Fruit fly (Drosophila melanogaster) whole organism, embryonic: ENCODE results near the gene Eig71Ea.

Experiments
- CG10267 ChIP-seq: fragments of 200-800 bp; sonication (Bioruptor generic); optimal IDR thresholded peaks from 2 replicates; lab custom pipeline; 2018; ENCODE audit warnings: missing biosample characterization, mild to moderate bottlenecking, missing genetic modification characterization, moderate library complexity
- CG10274 ChIP-seq: fragments of 200-800 bp; sonication (Bioruptor generic); optimal IDR thresholded peaks from 3 replicates; lab custom pipeline; 2017; ENCODE audit warnings: missing biosample characterization, mild to moderate bottlenecking, missing genetic modification characterization
- CG10959 ChIP-seq: fragments of 200-800 bp; sonication (Bioruptor generic); IDR thresholded peaks from 2 replicates; pipeline ENCODE4 v1.3.6; 2022; ENCODE audit warnings: missing biosample characterization, missing genetic modification characterization
- CG13624 ChIP-seq: fragments of 200-800 bp; sonication (Bioruptor generic); optimal IDR thresholded peaks from 2 replicates; lab custom pipeline; 2016; ENCODE audit warnings: missing biosample characterization, missing genetic modification characterization
- CG15073 ChIP-seq: fragments of 200-800 bp; sonication (Bioruptor generic); optimal IDR thresholded peaks from 2 replicates; lab custom pipeline; 2016; ENCODE audit warnings: missing biosample characterization, missing genetic modification characterization
- CG1647 ChIP-seq: fragments of 200-800 bp; sonication (Bioruptor generic); optimal IDR thresholded peaks from 3 replicates; lab custom pipeline; 2016; ENCODE audit warnings: missing biosample characterization, missing genetic modification characterization
- CG17385 ChIP-seq: fragments of 200-800 bp; sonication (Bioruptor generic); optimal IDR thresholded peaks from 3 replicates; lab custom pipeline; 2018; ENCODE audit warnings: missing biosample characterization, mild to moderate bottlenecking, missing genetic modification characterization
- CG2129 ChIP-seq: fragments of 200-800 bp; sonication (Bioruptor generic); IDR thresholded peaks from 2 replicates; pipeline ENCODE4 v1.3.6; 2022; ENCODE audit warnings: missing biosample characterization, missing genetic modification characterization; ENCODE audit not compliant: partially characterized antibody
- CG2875 ChIP-seq: fragments of 200-800 bp; sonication (Bioruptor generic); optimal IDR thresholded peaks from 2 replicates; lab custom pipeline; 2017; ENCODE audit warnings: missing biosample characterization, mild to moderate bottlenecking, missing genetic modification characterization, missing genetic modification reagents
- CG30020 ChIP-seq: fragments of 200-800 bp; optimal IDR thresholded peaks from 2 replicates; lab custom pipeline; 2019; ENCODE audit warnings: missing biosample characterization, mild to moderate bottlenecking, missing genetic modification characterization, moderate library complexity
- CG30403 ChIP-seq: fragments of 200-800 bp; sonication (Bioruptor generic); optimal IDR thresholded peaks from 3 replicates; lab custom pipeline; 2016; ENCODE audit warnings: missing biosample characterization, missing genetic modification characterization
- CG32772 ChIP-seq: fragments of 200-800 bp; sonication (Bioruptor generic); IDR thresholded peaks from 2 replicates; pipeline ENCODE4 v1.3.6; 2022; ENCODE audit warnings: missing biosample characterization, missing genetic modification characterization
- CG3726 ChIP-seq: fragments of 200-800 bp; sonication (Bioruptor generic); IDR thresholded peaks from 3 replicates; pipeline ENCODE4, ENCODE4 v1.3.6; 2022; ENCODE audit warnings: missing biosample characterization, missing genetic modification characterization
- CG3838 ChIP-seq: fragments of 200-800 bp; sonication (Bioruptor generic); optimal IDR thresholded peaks from 3 replicates; lab custom pipeline; 2016; ENCODE audit warnings: missing biosample characterization, missing genetic modification characterization
- CG7839 ChIP-seq: fragments of 200-800 bp; sonication (Bioruptor generic); optimal IDR thresholded peaks from 3 replicates; lab custom pipeline; 2018; ENCODE audit warnings: missing biosample characterization, mild to moderate bottlenecking, missing genetic modification characterization, moderate library complexity
- CG8944 ChIP-seq: fragments of 200-800 bp; sonication (Bioruptor generic); optimal IDR thresholded peaks from 3 replicates; lab custom pipeline; 2016; ENCODE audit warnings: missing biosample characterization, missing genetic modification characterization
- CG9727 ChIP-seq: fragments of 200-800 bp; sonication (Bioruptor generic); optimal IDR thresholded peaks from 3 replicates; lab custom pipeline; 2017; ENCODE audit warnings: missing biosample characterization, mild to moderate bottlenecking, missing genetic modification characterization
- CHES-1-like ChIP-seq: fragments of 200-800 bp; sonication (Bioruptor generic); optimal IDR thresholded peaks from 2 replicates; lab custom pipeline; 2016; ENCODE audit warnings: missing biosample characterization, missing genetic modification characterization
- CTCF ChIP-seq: fragments of 200-800 bp; sonication (Bioruptor generic); optimal IDR thresholded peaks from 2 replicates; lab custom pipeline; 2017; ENCODE audit warnings: missing biosample characterization, mild to moderate bottlenecking, missing genetic modification characterization, moderate library complexity
- Doc3 ChIP-seq: fragments of 200-800 bp; sonication (Bioruptor generic); IDR thresholded peaks from 3 replicates; pipeline ENCODE4 v1.3.6; 2022; ENCODE audit warnings: missing biosample characterization, missing genetic modification characterization; ENCODE audit not compliant: partially characterized antibody
- Ets97D ChIP-seq: fragments of 200-800 bp; sonication (Bioruptor generic); optimal IDR thresholded peaks from 3 replicates; lab custom pipeline; 2016; ENCODE audit warnings: missing biosample characterization, missing genetic modification characterization
- HHEX ChIP-seq: fragments of 200-800 bp; sonication (Bioruptor generic); optimal IDR thresholded peaks from 3 replicates; lab custom pipeline; 2017; ENCODE audit warnings: missing biosample characterization, mild to moderate bottlenecking, missing genetic modification characterization, missing genetic modification reagents
- HmgD ChIP-seq: fragments of 200-800 bp; sonication (Bioruptor generic); optimal IDR thresholded peaks from 3 replicates; lab custom pipeline; 2016; ENCODE audit warnings: missing biosample characterization, missing genetic modification characterization
- Hr78 ChIP-seq, 2 experiments: fragments of 200-800 bp in 1 of 2; fragments of >200 bp in 1 of 2; sonication (Bioruptor generic) in 1 of 2; optimal IDR thresholded peaks; 2 replicates each; lab custom pipeline; 2017 to 2019; ENCODE audit warnings: missing biosample characterization in 2 of 2, missing genetic modification characterization in 2 of 2, mild to moderate bottlenecking in 1 of 2, moderate library complexity in 1 of 2
- Lhr ChIP-seq: fragments of 200-800 bp; sonication (Bioruptor generic); optimal IDR thresholded peaks from 3 replicates; lab custom pipeline; 2017; ENCODE audit warnings: mild to moderate bottlenecking, missing biosample characterization, missing genetic modification reagents, missing genetic modification characterization
- Med ChIP-seq: fragments of 200-800 bp; sonication (Bioruptor generic); peaks from one replicate; lab custom pipeline; 2016; ENCODE audit warnings: missing biosample characterization, missing genetic modification characterization, mild to moderate bottlenecking, inconsistent platforms, moderate library complexity
- Meics ChIP-seq: fragments of 200-800 bp; sonication (Bioruptor generic); optimal IDR thresholded peaks from 2 replicates; lab custom pipeline; 2017; ENCODE audit warnings: missing biosample characterization, mild to moderate bottlenecking, missing genetic modification characterization
- NfI ChIP-seq: fragments of 200-800 bp; sonication (Bioruptor generic); optimal IDR thresholded peaks from 3 replicates; lab custom pipeline; 2018; ENCODE audit warnings: missing biosample characterization, mild to moderate bottlenecking, missing genetic modification characterization, moderate library complexity
- Opbp ChIP-seq: fragments of 200-800 bp; sonication (Bioruptor generic); IDR thresholded peaks from 3 replicates; pipeline ENCODE4 v1.3.6; 2022; ENCODE audit warnings: missing biosample characterization, missing genetic modification characterization; ENCODE audit not compliant: partially characterized antibody
- Rx ChIP-seq: fragments of 200-800 bp; sonication (Bioruptor generic); IDR thresholded peaks from 2 replicates; pipeline ENCODE4 v1.3.6; 2022; ENCODE audit warnings: missing biosample characterization, missing genetic modification characterization
- Ssrp ChIP-seq: fragments of 200-800 bp; sonication (Bioruptor generic); optimal IDR thresholded peaks from 2 replicates; lab custom pipeline; 2018; ENCODE audit warnings: missing biosample characterization, mild to moderate bottlenecking, missing genetic modification characterization, moderate library complexity
- TFAM ChIP-seq: fragments of 200-800 bp; sonication (Bioruptor generic); optimal IDR thresholded peaks from 2 replicates; lab custom pipeline; 2017; ENCODE audit warnings: missing biosample characterization, missing genetic modification characterization, inconsistent platforms
- chn ChIP-seq: fragments of 200-800 bp; sonication (Bioruptor generic); optimal IDR thresholded peaks from 2 replicates; lab custom pipeline; 2016; ENCODE audit warnings: missing biosample characterization, missing genetic modification characterization
- crp ChIP-seq, 2 experiments: fragments of 200-800 bp; sonication (Bioruptor generic); optimal IDR thresholded peaks; 2 replicates in 1 of 2; 3 replicates in 1 of 2; lab custom pipeline; 2017; ENCODE audit warnings: missing biosample characterization in 2 of 2, missing genetic modification characterization in 2 of 2, mild to moderate bottlenecking in 1 of 2, moderate library complexity in 1 of 2
- dm ChIP-seq: fragments of 200-800 bp; sonication (Bioruptor generic); optimal IDR thresholded peaks from 3 replicates; lab custom pipeline; 2016; ENCODE audit warnings: missing biosample characterization, missing genetic modification characterization
- dmrt11E ChIP-seq: fragments of 200-800 bp; sonication (Bioruptor generic); optimal IDR thresholded peaks from 3 replicates; lab custom pipeline; 2018; ENCODE audit warnings: missing biosample characterization, mild to moderate bottlenecking, missing genetic modification characterization, moderate library complexity
- ewg ChIP-seq: fragments of 200-800 bp; sonication (Bioruptor generic); optimal IDR thresholded peaks from 3 replicates; lab custom pipeline; 2017; ENCODE audit warnings: mild to moderate bottlenecking, missing biosample characterization, missing genetic modification reagents, missing genetic modification characterization
- exex ChIP-seq: fragments of 200-800 bp; sonication (Bioruptor generic); optimal IDR thresholded peaks from 4 replicates; lab custom pipeline; 2018; ENCODE audit warnings: missing biosample characterization, mild to moderate bottlenecking, missing genetic modification characterization, moderate library complexity
- gfzf ChIP-seq: fragments of 200-800 bp; sonication (Bioruptor generic); optimal IDR thresholded peaks from 2 replicates; lab custom pipeline; 2016; ENCODE audit warnings: missing biosample characterization, mild to moderate bottlenecking, missing genetic modification characterization, moderate library complexity
- grau ChIP-seq: fragments of 200-800 bp; optimal IDR thresholded peaks from 3 replicates; lab custom pipeline; 2019; ENCODE audit warnings: missing biosample characterization, mild to moderate bottlenecking, missing genetic modification characterization, moderate library complexity
- grn ChIP-seq: fragments of 200-800 bp; sonication (Bioruptor generic); optimal IDR thresholded peaks from 3 replicates; lab custom pipeline; 2017; ENCODE audit warnings: missing biosample characterization, missing genetic modification characterization
- insv ChIP-seq, 2 experiments: fragments of 200-800 bp; sonication (Bioruptor generic); optimal IDR thresholded peaks; 3 replicates each; lab custom pipeline; 2016 to 2018; ENCODE audit warnings: missing biosample characterization in 2 of 2, missing genetic modification characterization in 2 of 2
- kay ChIP-seq: fragments of 200-800 bp; sonication (Bioruptor generic); optimal IDR thresholded peaks from 2 replicates; lab custom pipeline; 2016; ENCODE audit warnings: missing biosample characterization, missing genetic modification characterization
- mirr ChIP-seq: fragments of 200-800 bp; sonication (Bioruptor generic); optimal IDR thresholded peaks from 3 replicates; lab custom pipeline; 2018; ENCODE audit warnings: missing biosample characterization, mild to moderate bottlenecking, missing genetic modification characterization
- org-1 ChIP-seq: fragments of 200-800 bp; sonication (Bioruptor generic); optimal IDR thresholded peaks from 2 replicates; lab custom pipeline; 2017; ENCODE audit warnings: missing biosample characterization, missing genetic modification characterization
- pzg ChIP-seq: fragments of 200-800 bp; sonication (Bioruptor generic); optimal IDR thresholded peaks from 3 replicates; lab custom pipeline; 2018; ENCODE audit warnings: missing biosample characterization, mild to moderate bottlenecking, missing genetic modification characterization, moderate library complexity
- slbo ChIP-seq: fragments of 200-800 bp; sonication (Bioruptor generic); IDR thresholded peaks from 2 replicates; pipeline ENCODE4 v1.3.6; 2022; ENCODE audit warnings: missing biosample characterization, missing genetic modification characterization
- sqz ChIP-seq: fragments of 200-800 bp; sonication (Bioruptor generic); optimal IDR thresholded peaks from 3 replicates; lab custom pipeline; 2018; ENCODE audit warnings: missing biosample characterization, mild to moderate bottlenecking, missing genetic modification characterization
- sr ChIP-seq: fragments of 200-800 bp; sonication (Bioruptor generic); IDR thresholded peaks from 3 replicates; pipeline ENCODE4 v1.3.6; 2022; ENCODE audit warnings: missing biosample characterization, missing genetic modification characterization
- tap ChIP-seq: fragments of 200-800 bp; optimal IDR thresholded peaks from 3 replicates; lab custom pipeline; 2019; ENCODE audit warnings: missing biosample characterization, mild to moderate bottlenecking, missing genetic modification characterization, moderate library complexity
- trh ChIP-seq: fragments of 200-800 bp; sonication (Bioruptor generic); optimal IDR thresholded peaks from 2 replicates; lab custom pipeline; 2016; ENCODE audit warnings: missing biosample characterization, missing genetic modification characterization

Eig71Ea gene

dm6 chr3L:15636978-15637377 is 12.5 kb downstream of the Eig71Ea start (continued):
- TF ChIP-seq CG3838 (GFP tag; lab: Kevin White, UChicago), result no peak
- TF ChIP-seq CHES-1-like (GFP tag; lab: Kevin White, UChicago), result no peak
- TF ChIP-seq trh (GFP tag; lab: Kevin White, UChicago), result no peak
- no peak for TF ChIP-seq HHEX (GFP tag; lab: Kevin White, UChicago)
- no peak for TF ChIP-seq Hr78 (GFP tag; optimal IDR thresholded peaks at IDR 0.05; lab: Kevin White, UChicago)
- peak; percentile 20 for TF ChIP-seq dmrt11E
- TF ChIP-seq CG1647 (GFP tag; lab: Kevin White, UChicago), result no peak
- TF ChIP-seq ewg (GFP tag; lab: Kevin White, UChicago), result peak; percentile 29
- no peak for TF ChIP-seq Ssrp (tag; lab: Kevin White, UChicago)
- TF ChIP-seq org-1, result no peak
- TF ChIP-seq dm (GFP tag; lab: Kevin White, UChicago), result no peak
- TF ChIP-seq CG32772 (GFP tag; lab: Robert Waterston, UW), result no peak
- no peak for TF ChIP-seq CG2875 (GFP tag; lab: Kevin White, UChicago)
- TF ChIP-seq CG2129 (GFP tag; lab: Robert Waterston, UW), result no peak
- TF ChIP-seq gfzf (GFP tag; lab: Kevin White, UChicago), result peak; percentile 44
- TF ChIP-seq kay (GFP tag; lab: Kevin White, UChicago), result no peak
- no peak for TF ChIP-seq mirr (GFP tag; lab: Kevin White, UChicago)
- no peak for TF ChIP-seq CG30403
- no peak for TF ChIP-seq CG15073 (GFP tag; lab: Kevin White, UChicago)
- TF ChIP-seq CG7839 (tag; lab: Kevin White, UChicago), result no peak
- TF ChIP-seq slbo (GFP tag; lab: Robert Waterston, UW), result no peak
- peak; percentile 15 for TF ChIP-seq Med (GFP tag; lab: Kevin White, UChicago)
- TF ChIP-seq TFAM (GFP tag; lab: Kevin White, UChicago), result no peak
- no peak for TF ChIP-seq grn (GFP tag; lab: Kevin White, UChicago)
- TF ChIP-seq CG10267, result peak; percentile 4
- TF ChIP-seq Opbp (GFP tag; lab: Robert Waterston, UW), result peak; percentile 31; the same call in 1 of the 3 replicates
- TF ChIP-seq sr (GFP tag; lab: Robert Waterston, UW), result no peak
- no peak for TF ChIP-seq CG10959
- peak; percentile 1 for TF ChIP-seq CG17385
- TF ChIP-seq CG30020 (tag; lab: Kevin White, UChicago), result no peak
- TF ChIP-seq pzg (GFP tag; lab: Kevin White, UChicago), result no peak
- no peak for TF ChIP-seq CG10274 (GFP tag; lab: Kevin White, UChicago)
- no peak for TF ChIP-seq Doc3
- no peak for TF ChIP-seq CG9727 (GFP tag; lab: Kevin White, UChicago)
- peak; percentile 50 for TF ChIP-seq CTCF (GFP tag; lab: Kevin White, UChicago)
- TF ChIP-seq CG3726 (GFP tag; lab: Robert Waterston, UW), result no peak
- no peak for TF ChIP-seq Meics (GFP tag; lab: Kevin White, UChicago)
- no peak for TF ChIP-seq chn (GFP tag; lab: Kevin White, UChicago)
- TF ChIP-seq Ets97D (GFP tag; lab: Kevin White, UChicago), result peak; percentile 67
- TF ChIP-seq NfI, result peak; percentile 23
- TF ChIP-seq sqz (GFP tag; lab: Kevin White, UChicago), result peak; percentile 35
- no peak for TF ChIP-seq CG8944 (GFP tag; lab: Kevin White, UChicago)
- TF ChIP-seq grau (tag; lab: Kevin White, UChicago), result peak; percentile 20
- TF ChIP-seq exex, result no peak
- TF ChIP-seq crp (GFP tag; optimal IDR thresholded peaks at IDR 0.05; lab: Kevin White, UChicago), result no peak
- TF ChIP-seq insv (GFP tag; optimal IDR thresholded peaks at IDR 0.05; lab: Kevin White, UChicago), result peak; percentile 65 to 96
- TF ChIP-seq Rx (GFP tag; lab: Robert Waterston, UW), result no peak
- no peak for TF ChIP-seq tap
- TF ChIP-seq CG13624 (GFP tag; lab: Kevin White, UChicago), result no peak
- peak; percentile 27 for TF ChIP-seq Lhr (GFP tag; lab: Kevin White, UChicago)
- TF ChIP-seq HmgD (GFP tag; lab: Kevin White, UChicago), result no peak
